Fruit fly (Drosophila melanogaster) whole organism, embryonic: ENCODE data around the gene Cby.

Source experiments
- Adf1 ChIP-seq: fragments of 200-800 bp; sonication (Bioruptor generic); IDR thresholded peaks from 2 replicates; pipeline ENCODE4 v1.3.6; 2022; ENCODE audit warnings: missing biosample characterization, missing genetic modification characterization
- Bdp1 ChIP-seq: fragments of 200-800 bp; sonication (Bioruptor generic); optimal IDR thresholded peaks from 3 replicates; lab custom pipeline; 2016; ENCODE audit warnings: missing biosample characterization, missing genetic modification characterization
- CG10267 ChIP-seq: fragments of 200-800 bp; sonication (Bioruptor generic); optimal IDR thresholded peaks from 2 replicates; lab custom pipeline; 2018; ENCODE audit warnings: missing biosample characterization, mild to moderate bottlenecking, missing genetic modification characterization, moderate library complexity
- CG11398 ChIP-seq: fragments of 200-800 bp; sonication (Bioruptor generic); optimal IDR thresholded peaks from 2 replicates; lab custom pipeline; 2016; ENCODE audit warnings: missing biosample characterization, missing genetic modification characterization
- CG11456 ChIP-seq: fragments of 200-800 bp; sonication (Bioruptor generic); IDR thresholded peaks from 3 replicates; pipeline ENCODE4 v1.3.6; 2022; ENCODE audit warnings: missing biosample characterization, missing genetic modification characterization
- CG11723 ChIP-seq: fragments of 200-800 bp; sonication (Bioruptor generic); optimal IDR thresholded peaks from 2 replicates; lab custom pipeline; 2017; ENCODE audit warnings: missing biosample characterization, mild to moderate bottlenecking, missing genetic modification characterization
- CG12104 ChIP-seq: fragments of 200-800 bp; sonication (Bioruptor generic); optimal IDR thresholded peaks from 3 replicates; lab custom pipeline; 2016; ENCODE audit warnings: missing biosample characterization, missing genetic modification characterization
- CG15073 ChIP-seq: fragments of 200-800 bp; sonication (Bioruptor generic); optimal IDR thresholded peaks from 2 replicates; lab custom pipeline; 2016; ENCODE audit warnings: missing biosample characterization, missing genetic modification characterization
- CG15269 ChIP-seq: fragments of 200-800 bp; sonication (Bioruptor generic); optimal IDR thresholded peaks from 2 replicates; lab custom pipeline; 2018; ENCODE audit warnings: missing biosample characterization, mild to moderate bottlenecking, missing genetic modification characterization, moderate library complexity
- CG17802 ChIP-seq: fragments of 200-800 bp; sonication (Bioruptor generic); optimal IDR thresholded peaks from 2 replicates; lab custom pipeline; 2018; ENCODE audit warnings: missing biosample characterization, mild to moderate bottlenecking, missing genetic modification characterization, moderate library complexity
- CG18619 ChIP-seq: fragments of 200-800 bp; sonication (Bioruptor generic); optimal IDR thresholded peaks from 3 replicates; lab custom pipeline; 2017; ENCODE audit warnings: missing biosample characterization, mild to moderate bottlenecking, missing genetic modification characterization
- CG18764 ChIP-seq: fragments of 200-800 bp; sonication (Bioruptor generic); optimal IDR thresholded peaks from 3 replicates; lab custom pipeline; 2016; ENCODE audit warnings: missing biosample characterization, missing genetic modification characterization
- CG2116 ChIP-seq: fragments of 200-800 bp; sonication (Bioruptor generic); optimal IDR thresholded peaks from 3 replicates; lab custom pipeline; 2018; ENCODE audit warnings: missing biosample characterization, mild to moderate bottlenecking, missing genetic modification characterization
- CG42726 ChIP-seq: fragments of 200-800 bp; sonication (Bioruptor generic); IDR thresholded peaks from 2 replicates; pipeline ENCODE4 v1.3.6; 2022; ENCODE audit warnings: missing biosample characterization, missing genetic modification characterization; ENCODE audit not compliant: partially characterized antibody
- CG4328 ChIP-seq: fragments of 200-800 bp; sonication (Bioruptor generic); optimal IDR thresholded peaks from 3 replicates; lab custom pipeline; 2017; ENCODE audit warnings: missing biosample characterization, missing genetic modification reagents, missing genetic modification characterization
- CG7271 ChIP-seq: fragments of 200-800 bp; sonication (Bioruptor generic); optimal IDR thresholded peaks from 2 replicates; lab custom pipeline; 2018; ENCODE audit warnings: missing biosample characterization, mild to moderate bottlenecking, missing genetic modification characterization, moderate library complexity
- CG9727 ChIP-seq: fragments of 200-800 bp; sonication (Bioruptor generic); optimal IDR thresholded peaks from 3 replicates; lab custom pipeline; 2017; ENCODE audit warnings: missing biosample characterization, mild to moderate bottlenecking, missing genetic modification characterization
- CG9817 ChIP-seq: fragments of 200-800 bp; sonication (Bioruptor generic); optimal IDR thresholded peaks from 2 replicates; lab custom pipeline; 2018; ENCODE audit warnings: missing biosample characterization, mild to moderate bottlenecking, missing genetic modification characterization, moderate library complexity
- E2f2 ChIP-seq: fragments of 200-800 bp; sonication (Bioruptor generic); IDR thresholded peaks from 2 replicates; pipeline ENCODE4 v1.3.6; 2022; ENCODE audit warnings: missing biosample characterization, missing genetic modification characterization
- ERR ChIP-seq: fragments of 200-800 bp; sonication (Bioruptor generic); optimal IDR thresholded peaks from 2 replicates; lab custom pipeline; 2016; ENCODE audit warnings: missing biosample characterization, missing genetic modification characterization
- H15 ChIP-seq: fragments of 200-800 bp; sonication (Bioruptor generic); IDR thresholded peaks from 3 replicates; pipeline ENCODE4 v1.3.6; 2022; ENCODE audit warnings: missing biosample characterization, missing genetic modification characterization
- HHEX ChIP-seq: fragments of 200-800 bp; sonication (Bioruptor generic); optimal IDR thresholded peaks from 3 replicates; lab custom pipeline; 2017; ENCODE audit warnings: missing biosample characterization, mild to moderate bottlenecking, missing genetic modification characterization, missing genetic modification reagents
- Hey ChIP-seq: fragments of 200-800 bp; sonication (Bioruptor generic); optimal IDR thresholded peaks from 3 replicates; lab custom pipeline; 2018; ENCODE audit warnings: missing biosample characterization, mild to moderate bottlenecking, missing genetic modification characterization
- HmgZ ChIP-seq: fragments of 200-800 bp; sonication (Bioruptor generic); optimal IDR thresholded peaks from 2 replicates; lab custom pipeline; 2018; ENCODE audit warnings: missing biosample characterization, mild to moderate bottlenecking, missing genetic modification characterization
- Hmr ChIP-seq: fragments of 200-800 bp; sonication (Bioruptor generic); optimal IDR thresholded peaks from 3 replicates; lab custom pipeline; 2017; ENCODE audit warnings: mild to moderate bottlenecking, missing biosample characterization, missing genetic modification reagents, missing genetic modification characterization
- Max ChIP-seq: fragments of 200-800 bp; sonication (Bioruptor generic); optimal IDR thresholded peaks from 2 replicates; lab custom pipeline; 2016; ENCODE audit warnings: missing biosample characterization, mild to moderate bottlenecking, missing genetic modification characterization
- Meics ChIP-seq: fragments of 200-800 bp; sonication (Bioruptor generic); optimal IDR thresholded peaks from 2 replicates; lab custom pipeline; 2017; ENCODE audit warnings: missing biosample characterization, mild to moderate bottlenecking, missing genetic modification characterization
- Ravus ChIP-seq: fragments of 200-800 bp; sonication (Bioruptor generic); IDR thresholded peaks from 2 replicates; pipeline ENCODE4 v1.3.6; 2022; ENCODE audit warnings: missing biosample characterization, missing genetic modification characterization
- TFAM ChIP-seq: fragments of 200-800 bp; sonication (Bioruptor generic); optimal IDR thresholded peaks from 2 replicates; lab custom pipeline; 2017; ENCODE audit warnings: missing biosample characterization, missing genetic modification characterization, inconsistent platforms
- Taf1 ChIP-seq: fragments of 200-800 bp; sonication (Bioruptor generic); IDR thresholded peaks from 2 replicates; pipeline ENCODE4 v1.3.6; 2022; ENCODE audit warnings: missing biosample characterization, missing genetic modification characterization
- Xrp1 ChIP-seq: fragments of 200-800 bp; sonication (Bioruptor generic); IDR thresholded peaks from 2 replicates; pipeline ENCODE4 v1.3.6; 2022; ENCODE audit warnings: missing biosample characterization, missing genetic modification characterization
- cg ChIP-seq: fragments of 200-800 bp; sonication (Bioruptor generic); optimal IDR thresholded peaks from 3 replicates; lab custom pipeline; 2019; ENCODE audit warnings: missing biosample characterization, mild to moderate bottlenecking, missing genetic modification characterization, moderate library complexity
- chif ChIP-seq, 2 experiments: fragments of 200-800 bp; sonication (Bioruptor generic); optimal IDR thresholded peaks; 3 replicates each; lab custom pipeline; 2016; ENCODE audit warnings: missing biosample characterization in 2 of 2, missing genetic modification characterization in 2 of 2
- dmrt99B ChIP-seq: fragments of 200-800 bp; sonication (Bioruptor generic); optimal IDR thresholded peaks from 2 replicates; lab custom pipeline; 2018; ENCODE audit warnings: missing biosample characterization, mild to moderate bottlenecking, missing genetic modification characterization, moderate library complexity
- gfzf ChIP-seq: fragments of 200-800 bp; sonication (Bioruptor generic); optimal IDR thresholded peaks from 2 replicates; lab custom pipeline; 2016; ENCODE audit warnings: missing biosample characterization, mild to moderate bottlenecking, missing genetic modification characterization, moderate library complexity
- gsb-n ChIP-seq: fragments of 200-800 bp; sonication (Bioruptor generic); optimal IDR thresholded peaks from 3 replicates; lab custom pipeline; 2018; ENCODE audit warnings: missing biosample characterization, mild to moderate bottlenecking, missing genetic modification characterization
- h ChIP-seq: fragments of >200 bp; optimal IDR thresholded peaks from 2 replicates; lab custom pipeline; 2017
- kni ChIP-seq: fragments of 200-800 bp; sonication (Bioruptor generic); optimal IDR thresholded peaks from 3 replicates; lab custom pipeline; 2017; ENCODE audit warnings: mild to moderate bottlenecking, missing biosample characterization, missing genetic modification reagents, missing genetic modification characterization
- maf-S ChIP-seq: fragments of 200-800 bp; sonication (Bioruptor generic); optimal IDR thresholded peaks from 2 replicates; lab custom pipeline; 2016; ENCODE audit warnings: missing biosample characterization, missing genetic modification characterization
- mam ChIP-seq: fragments of 200-800 bp; sonication (Bioruptor generic); optimal IDR thresholded peaks from 3 replicates; lab custom pipeline; 2016; ENCODE audit warnings: missing biosample characterization, missing genetic modification characterization
- mld ChIP-seq: fragments of 200-800 bp; sonication (Bioruptor generic); IDR thresholded peaks from 3 replicates; pipeline ENCODE4 v1.3.6; 2022; ENCODE audit warnings: missing biosample characterization, missing genetic modification characterization; ENCODE audit not compliant: partially characterized antibody
- org-1 ChIP-seq: fragments of 200-800 bp; sonication (Bioruptor generic); optimal IDR thresholded peaks from 2 replicates; lab custom pipeline; 2017; ENCODE audit warnings: missing biosample characterization, missing genetic modification characterization
- pan ChIP-seq, 4 experiments: fragments of >200 bp in 3 of 4; fragments of 200-800 bp in 1 of 4; sonication (Bioruptor generic) in 1 of 4; optimal IDR thresholded peaks in 3 of 4; IDR thresholded peaks in 1 of 4; 2 replicates each; pipeline versions ENCODE4 v1.3.6 to Lab custom; 2017 to 2022; ENCODE audit warnings: missing biosample characterization in 2 of 4, missing genetic modification characterization in 2 of 4, mixed read lengths in 1 of 4
- salm ChIP-seq: fragments of 200-800 bp; sonication (Bioruptor generic); optimal IDR thresholded peaks from 2 replicates; lab custom pipeline; 2018; ENCODE audit warnings: missing biosample characterization, mild to moderate bottlenecking, missing genetic modification characterization
- slbo ChIP-seq: fragments of 200-800 bp; sonication (Bioruptor generic); IDR thresholded peaks from 2 replicates; pipeline ENCODE4 v1.3.6; 2022; ENCODE audit warnings: missing biosample characterization, missing genetic modification characterization
- slou ChIP-seq: fragments of 200-800 bp; sonication (Bioruptor generic); optimal IDR thresholded peaks from 3 replicates; lab custom pipeline; 2016; ENCODE audit warnings: missing biosample characterization, missing genetic modification characterization
- tio ChIP-seq: fragments of 200-800 bp; sonication (Bioruptor generic); optimal IDR thresholded peaks from 2 replicates; lab custom pipeline; 2017; ENCODE audit warnings: missing biosample characterization, missing genetic modification characterization, inconsistent platforms
- unc-4 ChIP-seq: fragments of 200-800 bp; sonication (Bioruptor generic); IDR thresholded peaks from 2 replicates; pipeline ENCODE4 v1.3.6; 2022; ENCODE audit warnings: missing biosample characterization, missing genetic modification characterization; ENCODE audit not compliant: partially characterized antibody
- z ChIP-seq: fragments of 200-800 bp; sonication (Bioruptor generic); IDR thresholded peaks from 3 replicates; pipeline ENCODE4 v1.3.6; 2022; ENCODE audit warnings: missing biosample characterization, missing genetic modification characterization

Cby gene

DNA sequence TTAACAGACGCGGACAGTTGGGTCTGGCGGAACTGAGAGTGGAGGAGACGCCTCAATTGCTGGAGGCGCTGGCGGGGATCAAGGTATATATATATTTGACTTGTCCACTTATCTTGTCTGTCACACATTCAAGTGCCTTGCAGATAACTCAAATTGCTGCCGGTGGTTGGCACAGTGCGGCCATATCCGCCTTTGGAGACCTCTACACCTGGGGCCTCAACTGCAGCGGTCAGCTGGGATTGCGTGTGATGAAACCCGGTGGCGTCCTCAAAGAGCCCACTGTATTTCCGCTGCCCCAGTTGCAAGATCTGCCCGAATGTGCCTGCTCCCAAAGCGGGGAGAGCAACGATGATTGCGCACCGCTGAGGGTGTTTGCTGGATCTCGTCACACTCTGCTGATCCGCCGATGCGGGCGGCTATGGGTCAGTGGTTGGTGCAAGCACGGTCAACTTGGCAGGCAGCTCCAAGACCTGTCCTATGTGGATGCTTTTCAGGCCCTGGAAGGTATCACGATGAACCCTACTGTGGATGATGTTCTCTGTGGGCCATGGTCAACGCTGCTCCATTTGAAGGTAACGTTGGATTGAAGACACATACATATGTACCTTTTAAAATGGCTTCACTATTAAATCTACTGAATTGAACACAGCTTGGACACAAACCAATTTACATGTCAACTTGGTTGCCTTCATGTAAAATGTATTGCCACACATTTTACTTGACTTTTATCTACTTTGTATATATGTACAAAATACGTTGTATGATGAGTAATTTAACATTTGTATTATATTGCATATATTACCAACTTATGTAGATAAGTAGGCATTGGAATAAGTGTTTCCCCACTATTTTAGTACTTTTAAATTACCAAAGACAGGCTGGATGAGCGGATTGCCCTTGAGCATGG, 21.1 kb downstream of the Cby start, which contains the start of gene CG43844 (continued):
- TF ChIP-seq Xrp1 (GFP tag; lab: Robert Waterston, UW) (no peak), CG42726 (GFP tag; lab: Robert Waterston, UW) (no peak; the same call in 1 of the 2 replicates), CG2116 (GFP tag; lab: Kevin White, UChicago) (no peak), H15 (GFP tag; lab: Robert Waterston, UW) (no peak), chif (GFP tag; optimal IDR thresholded peaks at IDR 0.05; lab: Kevin White, UChicago) (no peak), CG18619 (GFP tag; lab: Kevin White, UChicago) (no peak), Hey (peak; percentile 65), org-1 (GFP tag; lab: Kevin White, UChicago) (no peak), mam (GFP tag; lab: Kevin White, UChicago) (no peak), CG9727 (GFP tag; lab: Kevin White, UChicago) (no peak), CG15073 (GFP tag; lab: Kevin White, UChicago) (no peak), CG12104 (GFP tag; lab: Kevin White, UChicago) (no peak), ERR (GFP tag; lab: Kevin White, UChicago) (no peak), Ravus (GFP tag; lab: Robert Waterston, UW) (no peak), Adf1 (no peak), gfzf (GFP tag; lab: Kevin White, UChicago) (no peak), CG11398 (GFP tag; lab: Kevin White, UChicago) (no peak), pan (optimal IDR thresholded peaks at IDR 0.05; lab: Kevin White, UChicago) (no peak), pan (GFP tag; optimal IDR thresholded peaks at IDR 0.05 in 1 of 2, IDR thresholded peaks at IDR 0.05 in 1 of 2) (no peak), HmgZ (peak; percentile 43), CG4328 (GFP tag; lab: Kevin White, UChicago) (no peak), z (GFP tag; lab: Robert Waterston, UW) (no peak), dmrt99B (tag; lab: Kevin White, UChicago) (no peak), tio (GFP tag; lab: Kevin White, UChicago) (no peak), CG17802 (tag; lab: Kevin White, UChicago) (no peak), CG11723 (no peak), Hmr (peak; percentile 37), salm (tag; lab: Kevin White, UChicago) (no peak), HHEX (GFP tag; lab: Kevin White, UChicago) (no peak), slbo (GFP tag; lab: Robert Waterston, UW) (no peak), unc-4 (GFP tag; lab: Robert Waterston, UW) (0 out of 2 replicates have a peak, but pooled peaks have one; percentile 32), CG10267 (tag; lab: Kevin White, UChicago) (peak; percentile 19), cg (peak; percentile 40), mld (GFP tag; lab: Robert Waterston, UW) (no peak), Meics (no peak), CG9817 (tag; lab: Kevin White, UChicago) (no peak), CG18764 (no peak), Bdp1 (GFP tag; lab: Kevin White, UChicago) (no peak), Taf1 (GFP tag; lab: Robert Waterston, UW) (no peak), CG7271 (tag; lab: Kevin White, UChicago) (no peak), TFAM (no peak), kni (GFP tag; lab: Kevin White, UChicago) (no peak), CG11456 (GFP tag; lab: Robert Waterston, UW) (0 out of 3 replicates have a peak, but pooled peaks have one; percentile 47), h (lab: Kevin White, UChicago) (no peak), gsb-n (tag; lab: Kevin White, UChicago) (no peak), Max (GFP tag; lab: Kevin White, UChicago) (no peak), CG15269 (tag; lab: Kevin White, UChicago) (no peak), slou (GFP tag; lab: Kevin White, UChicago) (no peak), maf-S (GFP tag; lab: Kevin White, UChicago) (no peak), E2f2 (GFP tag; lab: Robert Waterston, UW) (no peak)
